Worm (Caenorhabditis elegans): ENCODE data around the gene ZK829.1.

DNA sequence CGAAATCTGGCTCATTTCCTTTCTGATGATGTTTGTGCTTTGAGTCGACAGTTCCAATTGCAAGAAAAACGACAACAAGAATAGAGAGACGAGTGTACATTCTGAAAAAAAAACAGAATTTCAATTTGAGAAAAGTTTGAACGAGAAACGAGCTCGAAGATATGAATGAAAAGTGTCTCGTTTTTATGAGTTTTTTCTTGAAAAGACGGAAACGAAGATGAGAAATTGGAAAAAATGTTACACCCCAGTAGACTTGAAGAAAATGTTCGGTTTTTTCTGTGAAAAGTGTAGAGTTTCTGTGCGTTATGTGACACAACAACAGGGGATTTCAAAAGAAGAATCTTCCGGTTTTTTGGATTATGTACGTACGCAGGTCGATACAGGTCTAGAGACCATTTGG lies 19.1 kb downstream of the ZK829.1 start, which contains the start of gene srlf-31:
- TF ChIP-seq ama-1 (optimal IDR thresholded peaks at IDR 0.05) (no peak), ceh-13 (GFP tag; optimal IDR thresholded peaks at IDR 0.05) (no peak), flt-1 (GFP tag; IDR thresholded peaks at IDR 0.05) (no peak), pes-1 (GFP tag; IDR thresholded peaks at IDR 0.05) (no peak), hmbx-1 (tag; optimal IDR thresholded peaks at IDR 0.05) (no peak), hnd-1 (tag; optimal IDR thresholded peaks at IDR 0.05) (no peak), ceh-36 (tag; optimal IDR thresholded peaks at IDR 0.05) (no peak), tra-4 (tag; optimal IDR thresholded peaks at IDR 0.05) (no peak), sea-1 (GFP tag; conservative IDR thresholded peaks at IDR 0.05) (no peak), tbx-37 (GFP tag; conservative IDR thresholded peaks at IDR 0.05) (no peak), B0310.2 (tag; optimal IDR thresholded peaks at IDR 0.05) (no peak), F13C5.2 (tag; optimal IDR thresholded peaks at IDR 0.05) (no peak), ets-7 (tag; optimal IDR thresholded peaks at IDR 0.05) (no peak)
